Worm (Caenorhabditis elegans): ENCODE data around the gene Y55B1AR.4.

Gene Y55B1AR.4

DNA sequence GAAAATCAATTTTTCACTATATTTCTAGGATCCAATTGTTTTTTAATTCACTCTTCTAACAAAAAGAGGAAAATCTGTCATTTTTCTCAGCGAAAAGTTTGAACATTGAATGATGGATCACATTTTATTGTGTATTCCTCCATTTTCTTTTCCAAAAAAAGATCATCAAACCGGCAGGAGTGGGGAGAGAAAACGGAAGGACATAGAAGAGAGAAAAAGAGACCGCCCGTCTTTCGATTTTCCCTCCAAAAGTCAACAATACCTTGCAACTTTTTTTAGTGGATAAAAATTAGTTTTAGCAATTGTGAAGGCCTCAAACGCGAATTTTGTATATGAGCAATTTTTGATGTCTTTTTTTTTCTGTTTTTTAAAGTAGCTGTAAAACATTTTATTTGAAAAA, 41.6 kb downstream of the Y55B1AR.4 start:
- no peak for TF ChIP-seq flh-1 (GFP tag; optimal IDR thresholded peaks at IDR 0.05)
- no peak for TF ChIP-seq lin-13 (tag; optimal IDR thresholded peaks at IDR 0.05)
- TF ChIP-seq sem-2 (GFP tag; optimal IDR thresholded peaks at IDR 0.05) = no peak
- TF ChIP-seq unc-62 (GFP tag; optimal IDR thresholded peaks at IDR 0.05) = no peak
- TF ChIP-seq nhr-2 (tag; optimal IDR thresholded peaks at IDR 0.05) = no peak
- TF ChIP-seq snpc-4 (tag; optimal IDR thresholded peaks at IDR 0.05) = no peak

DNA sequence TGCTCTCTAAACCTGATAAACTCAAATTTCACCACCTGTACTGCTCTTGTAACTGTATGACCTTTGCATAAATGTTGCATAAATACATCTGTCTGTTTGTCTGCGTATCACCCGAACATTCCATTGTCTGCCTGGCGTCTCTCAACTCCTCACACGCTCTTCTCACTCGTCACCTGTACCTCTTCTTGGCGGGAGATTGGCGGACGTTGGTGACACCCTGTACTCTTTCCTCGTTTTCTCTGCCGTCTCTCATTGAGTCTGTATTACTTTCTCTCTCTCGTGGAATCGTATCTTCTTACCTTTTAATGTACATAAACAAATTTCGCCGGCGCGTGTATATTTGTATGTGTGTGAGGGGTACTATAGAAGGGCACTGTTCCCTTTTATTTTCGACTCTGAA, 46.5 kb downstream of the Y55B1AR.4 start:
- TF ChIP-seq ces-1 (GFP tag; optimal IDR thresholded peaks at IDR 0.05) (no peak), lsy-2 (tag; optimal IDR thresholded peaks at IDR 0.05) (peak; percentile 15), ztf-11 (tag; optimal IDR thresholded peaks at IDR 0.05) (no peak), drap-1 (GFP tag; optimal IDR thresholded peaks at IDR 0.05) (peak; percentile 33), pha-4 (tag; optimal IDR thresholded peaks at IDR 0.05) (peak; percentile 84), sptf-1 (tag; optimal IDR thresholded peaks at IDR 0.05) (peak; percentile 10), unc-39 (tag; optimal IDR thresholded peaks at IDR 0.05) (no peak), mls-2 (tag; optimal IDR thresholded peaks at IDR 0.05) (no peak), elt-1 (tag; optimal IDR thresholded peaks at IDR 0.05; ENCODE audit: borderline replicate concordance, insufficient read depth) (peak; percentile 14), nhr-76 (tag; optimal IDR thresholded peaks at IDR 0.05) (no peak), unc-62 (GFP tag; optimal IDR thresholded peaks at IDR 0.05) (peak; percentile 63), nhr-2 (tag; optimal IDR thresholded peaks at IDR 0.05) (peak; percentile 83), ceh-39 (tag; optimal IDR thresholded peaks at IDR 0.05) (peak; percentile 57), hlh-1 (tag; optimal IDR thresholded peaks at IDR 0.05) (peak; percentile 46), sem-2 (GFP tag; optimal IDR thresholded peaks at IDR 0.05) (no peak), mep-1 (tag; optimal IDR thresholded peaks at IDR 0.05) (peak; percentile 51)

DNA sequence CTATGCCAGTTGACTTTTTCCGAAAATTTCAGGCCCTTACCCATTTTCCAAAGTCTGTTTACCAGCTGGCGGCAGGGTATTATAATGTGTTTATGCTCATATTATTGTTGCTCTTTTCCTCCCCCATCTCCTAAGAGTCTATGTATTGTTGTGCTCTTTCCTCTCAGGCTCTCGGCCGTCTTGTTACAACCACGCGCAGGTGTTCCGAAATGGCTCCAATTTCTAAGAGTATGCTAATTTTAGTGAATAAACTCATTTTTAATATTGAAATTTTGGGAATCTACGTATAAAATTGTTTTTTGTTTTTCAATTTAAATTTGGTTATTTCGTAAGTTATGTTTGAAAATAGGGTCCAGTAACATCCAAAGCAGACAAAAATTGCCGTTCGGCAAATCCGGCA, 47.2 kb downstream of the Y55B1AR.4 start:
- TF ChIP-seq unc-62 (GFP tag; optimal IDR thresholded peaks at IDR 0.05) (no peak), zip-8 (tag; optimal IDR thresholded peaks at IDR 0.05) (no peak), unc-39 (tag; optimal IDR thresholded peaks at IDR 0.05) (no peak), unc-120 (tag; optimal IDR thresholded peaks at IDR 0.05; ENCODE audit: poor library complexity, severe bottlenecking) (peak; percentile 24), sem-2 (GFP tag; optimal IDR thresholded peaks at IDR 0.05) (no peak), hlh-1 (tag; optimal IDR thresholded peaks at IDR 0.05) (peak; percentile 55), nhr-12 (tag; optimal IDR thresholded peaks at IDR 0.05) (no peak), elt-3 (tag; optimal IDR thresholded peaks at IDR 0.05) (no peak), sptf-1 (tag; optimal IDR thresholded peaks at IDR 0.05) (no peak), M03D4.4 (tag; optimal IDR thresholded peaks at IDR 0.05) (no peak), ces-1 (GFP tag; optimal IDR thresholded peaks at IDR 0.05) (peak; percentile 43), mls-2 (tag; optimal IDR thresholded peaks at IDR 0.05) (no peak), lin-32 (GFP tag; optimal IDR thresholded peaks at IDR 0.05) (peak; percentile 19), tbx-8 (GFP tag; optimal IDR thresholded peaks at IDR 0.05) (no peak), ham-2 (GFP tag; optimal IDR thresholded peaks at IDR 0.05) (no peak)

DNA sequence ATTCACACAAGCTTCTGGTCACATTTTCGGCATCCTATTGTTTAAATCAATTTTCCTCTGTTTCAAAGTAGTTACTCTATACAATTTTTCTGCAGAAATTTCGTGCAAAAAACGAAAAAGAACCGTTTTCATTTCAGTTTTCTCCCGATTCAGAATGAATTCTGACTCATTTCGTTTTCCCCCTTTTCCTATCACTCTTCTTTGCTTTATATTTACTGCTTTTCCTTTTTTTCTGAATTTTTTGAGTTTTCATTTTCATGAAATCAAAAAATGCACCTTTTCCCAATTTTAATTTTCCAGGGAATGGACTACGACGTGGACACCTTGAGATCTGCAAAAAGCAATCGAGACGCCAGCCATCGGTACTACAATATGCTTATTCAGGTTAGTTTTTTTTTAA, 49.7 kb downstream of the Y55B1AR.4 start, which contains the start of gene B0353.1:
Gene B0353.1 (plus strand): TSS at position 301 of the 400 bp plus-strand sequence.
- no peak for TF ChIP-seq unc-62 (GFP tag; optimal IDR thresholded peaks at IDR 0.05)
- TF ChIP-seq bed-3 (GFP tag; optimal IDR thresholded peaks at IDR 0.05) = no peak
- no peak for TF ChIP-seq nhr-76 (tag; optimal IDR thresholded peaks at IDR 0.05)
- TF ChIP-seq ztf-11 (tag; optimal IDR thresholded peaks at IDR 0.05) = no peak
- TF ChIP-seq lsy-2 (tag; optimal IDR thresholded peaks at IDR 0.05) = no peak
- no peak for TF ChIP-seq nhr-12 (tag; optimal IDR thresholded peaks at IDR 0.05)
- no peak for TF ChIP-seq unc-120 (tag; optimal IDR thresholded peaks at IDR 0.05; ENCODE audit: poor library complexity, severe bottlenecking)
- no peak for TF ChIP-seq flh-1 (GFP tag; optimal IDR thresholded peaks at IDR 0.05)

All from whole organism, mixed stage, embryonic.